Fruit fly (Drosophila melanogaster) whole organism, pupa: ENCODE results near the gene CG1575.

Source experiments
- CG13204 ChIP-seq: fragments of 200-800 bp; sonication (Bioruptor generic); optimal IDR thresholded peaks from 2 replicates; lab custom pipeline; 2018; ENCODE audit warnings: missing biosample characterization, mild to moderate bottlenecking, missing genetic modification characterization, moderate library complexity
- CG17806 ChIP-seq: fragments of 200-800 bp; sonication (Bioruptor generic); optimal IDR thresholded peaks from 2 replicates; lab custom pipeline; 2018; ENCODE audit warnings: missing biosample characterization, mild to moderate bottlenecking, missing genetic modification characterization, moderate library complexity
- CG34367 ChIP-seq: fragments of 200-800 bp; sonication (Bioruptor generic); optimal IDR thresholded peaks from 2 replicates; lab custom pipeline; 2018; ENCODE audit warnings: missing biosample characterization, mild to moderate bottlenecking, missing genetic modification characterization
- CG4496 ChIP-seq: fragments of 200-800 bp; sonication (Bioruptor generic); IDR thresholded peaks from 3 replicates; pipeline ENCODE4 v1.3.6; 2022; ENCODE audit warnings: missing biosample characterization, missing genetic modification characterization
- Pif1B ChIP-seq: fragments of 200-800 bp; sonication (Bioruptor generic); optimal IDR thresholded peaks from 3 replicates; lab custom pipeline; 2016; ENCODE audit warnings: missing biosample characterization, missing genetic modification characterization

DNA sequence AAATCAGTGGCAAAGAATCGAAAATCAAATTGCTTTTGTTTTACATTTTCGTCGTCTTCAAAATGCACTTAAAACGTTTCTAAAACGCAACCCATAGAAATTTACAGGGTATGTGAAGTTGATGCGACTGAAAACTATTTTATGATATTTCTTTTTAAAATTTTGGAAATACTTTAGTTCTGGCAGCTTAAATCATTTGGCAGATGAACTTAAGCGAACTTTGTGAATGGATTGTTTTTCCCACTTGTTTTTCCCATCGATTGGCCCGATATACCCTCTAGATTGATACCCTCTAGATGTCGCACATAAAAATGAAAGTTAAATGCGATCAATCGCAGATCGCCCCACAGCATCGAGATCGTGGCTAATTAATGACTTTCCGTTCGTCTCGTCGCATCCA, 9.3 kb downstream of the CG1575 start:
- TF ChIP-seq CG17806 (tag; lab: Kevin White, UChicago) (no peak), CG4496 (no peak), Pif1B (GFP tag; lab: Kevin White, UChicago) (no peak), CG13204 (GFP tag; lab: Kevin White, UChicago) (no peak), CG34367 (tag; lab: Kevin White, UChicago) (no peak)
